Worm (Caenorhabditis elegans): ENCODE measurements around the gene ZK616.65.

Gene ZK616.65

ce11 chrIV:5411641-5412337, 769 bp upstream of the ZK616.65 start, which contains the start of gene ZK616.8:
Gene ZK616.8, minus strand, starts transcription at chrIV:5412193.
- TF ChIP-seq nhr-25 (tag; optimal IDR thresholded peaks at IDR 0.05) = no peak

ce11 chrIV:5409112-5409511, 1.9 kb downstream of the ZK616.65 start:
- TF ChIP-seq unc-39 (tag; optimal IDR thresholded peaks at IDR 0.05) (no peak), nhr-11 (tag; optimal IDR thresholded peaks at IDR 0.05) (no peak), F13H6.1 (tag; optimal IDR thresholded peaks at IDR 0.05) (no peak), ztf-1 (GFP tag; conservative IDR thresholded peaks at IDR 0.05) (no peak), nhr-12 (tag; optimal IDR thresholded peaks at IDR 0.05) (no peak), lsy-2 (tag; optimal IDR thresholded peaks at IDR 0.05) (no peak), aly-2 (tag; optimal IDR thresholded peaks at IDR 0.05) (no peak), elt-3 (tag; optimal IDR thresholded peaks at IDR 0.05) (no peak), ztf-4 (tag; optimal IDR thresholded peaks at IDR 0.05) (no peak), lin-39 (tag; optimal IDR thresholded peaks at IDR 0.05) (no peak)

DNA sequence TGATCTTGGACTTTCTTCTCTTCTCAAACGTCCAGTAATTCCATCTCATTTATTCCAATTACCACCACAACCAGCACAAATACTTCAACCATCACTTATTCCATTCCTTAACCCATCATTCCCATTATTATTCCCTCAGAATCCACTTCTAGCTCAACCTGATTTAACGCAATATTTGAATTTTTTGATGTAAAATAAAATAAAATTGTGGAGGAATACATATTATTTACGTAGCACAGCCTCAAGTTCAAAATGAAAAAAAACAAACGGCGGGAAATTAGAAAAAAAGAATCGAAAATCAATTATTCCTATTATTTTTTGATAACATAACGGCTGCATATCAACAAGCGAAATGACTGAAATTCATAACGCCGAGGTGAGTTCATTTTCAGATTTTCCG, 5.7 kb downstream of the ZK616.65 start, which contains the start of gene ZK616.61:
Gene ZK616.61, plus strand, starts transcription at position 301 of the 400 bp plus-strand sequence.
- TF ChIP-seq lin-13 (GFP tag; optimal IDR thresholded peaks at IDR 0.05) (no peak), nhr-10 (tag; optimal IDR thresholded peaks at IDR 0.05) (no peak), nhr-12 (tag; optimal IDR thresholded peaks at IDR 0.05) (no peak), sma-9 (GFP tag; optimal IDR thresholded peaks at IDR 0.05) (no peak), sma-9 (tag; optimal IDR thresholded peaks at IDR 0.05) (no peak), ZK546.5 (tag; optimal IDR thresholded peaks at IDR 0.05) (no peak), skn-1 (tag; optimal IDR thresholded peaks at IDR 0.05) (no peak), nhr-23 (tag; optimal IDR thresholded peaks at IDR 0.05) (no peak), nhr-77 (tag; optimal IDR thresholded peaks at IDR 0.05) (no peak), R02D3.7 (tag; optimal IDR thresholded peaks at IDR 0.05) (no peak), Y55F3AM.14 (GFP tag; optimal IDR thresholded peaks at IDR 0.05) (no peak)

DNA sequence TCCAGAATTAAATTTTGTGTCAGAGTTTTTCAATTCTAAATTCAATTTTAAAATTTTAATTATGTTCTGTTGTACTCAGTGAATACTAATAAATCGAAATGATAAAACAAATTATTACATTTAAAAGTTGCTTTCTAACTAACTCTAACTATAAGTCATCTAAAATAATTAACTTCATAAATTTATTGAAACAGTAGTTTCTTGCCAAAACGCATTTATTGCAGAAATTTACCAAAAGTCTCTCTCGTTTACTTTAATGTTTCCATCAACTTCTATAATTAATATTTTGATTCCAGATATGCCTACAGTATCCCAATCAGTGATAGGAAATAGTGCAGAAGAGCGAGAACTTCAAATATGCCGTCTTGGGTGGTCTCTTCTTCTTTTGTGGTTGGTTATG, 10.4 kb downstream of the ZK616.65 start, which contains the start of gene ZK616.1:
Gene ZK616.1, plus strand, starts transcription at position 301 of the 400 bp plus-strand sequence.
- TF ChIP-seq nhr-25 (tag; optimal IDR thresholded peaks at IDR 0.05) (no peak), sma-9 (GFP tag; optimal IDR thresholded peaks at IDR 0.05) (no peak), sma-9 (tag; optimal IDR thresholded peaks at IDR 0.05) (no peak), lin-39 (tag; optimal IDR thresholded peaks at IDR 0.05) (no peak), crh-2 (tag; optimal IDR thresholded peaks at IDR 0.05) (no peak), elt-3 (tag; optimal IDR thresholded peaks at IDR 0.05) (no peak), lin-11 (tag; optimal IDR thresholded peaks at IDR 0.05) (no peak), nhr-237 (tag; optimal IDR thresholded peaks at IDR 0.05) (no peak), mbf-1 (tag; optimal IDR thresholded peaks at IDR 0.05) (no peak), ztf-11 (tag; optimal IDR thresholded peaks at IDR 0.05) (no peak), mdl-1 (tag; optimal IDR thresholded peaks at IDR 0.05) (no peak), aly-2 (tag; optimal IDR thresholded peaks at IDR 0.05) (no peak), F13H6.1 (tag; optimal IDR thresholded peaks at IDR 0.05) (no peak), ceh-82 (tag; optimal IDR thresholded peaks at IDR 0.05) (no peak), nhr-6 (tag; optimal IDR thresholded peaks at IDR 0.05) (no peak), ztf-4 (tag; optimal IDR thresholded peaks at IDR 0.05) (no peak), unc-55 (GFP tag; optimal IDR thresholded peaks at IDR 0.05) (no peak), nhr-11 (tag; optimal IDR thresholded peaks at IDR 0.05) (no peak), peb-1 (tag; optimal IDR thresholded peaks at IDR 0.05) (no peak), gmeb-1 (tag; optimal IDR thresholded peaks at IDR 0.05) (no peak), Y55F3AM.14 (GFP tag; optimal IDR thresholded peaks at IDR 0.05) (no peak)

- TF ChIP-seq R02D3.7 (tag; optimal IDR thresholded peaks at IDR 0.05) (no peak), F13H6.1 (tag; optimal IDR thresholded peaks at IDR 0.05) (no peak), nhr-12 (tag; optimal IDR thresholded peaks at IDR 0.05) (no peak), gmeb-1 (tag; optimal IDR thresholded peaks at IDR 0.05) (no peak), nhr-11 (tag; optimal IDR thresholded peaks at IDR 0.05) (no peak), lsy-2 (tag; optimal IDR thresholded peaks at IDR 0.05) (no peak), Y55F3AM.14 (GFP tag; optimal IDR thresholded peaks at IDR 0.05) (no peak), C34F6.9 (tag; optimal IDR thresholded peaks at IDR 0.05) (no peak), snpc-4 (tag; optimal IDR thresholded peaks at IDR 0.05) (no peak), elt-3 (tag; optimal IDR thresholded peaks at IDR 0.05) (no peak), sem-4 (tag; optimal IDR thresholded peaks at IDR 0.05) (no peak), aly-2 (tag; optimal IDR thresholded peaks at IDR 0.05) (no peak), crh-2 (tag; optimal IDR thresholded peaks at IDR 0.05) (no peak), skn-1 (tag; optimal IDR thresholded peaks at IDR 0.05) (no peak), ceh-16 (tag; optimal IDR thresholded peaks at IDR 0.05) (no peak), dmd-4 (tag; optimal IDR thresholded peaks at IDR 0.05) (no peak), unc-55 (GFP tag; optimal IDR thresholded peaks at IDR 0.05) (no peak), nhr-23 (tag; optimal IDR thresholded peaks at IDR 0.05) (no peak), lin-13 (GFP tag; optimal IDR thresholded peaks at IDR 0.05) (no peak)
Measured at ce11 chrIV:5397539-5397938, 13.5 kb downstream of the ZK616.65 start, which contains the start of gene ZK616.2. Gene ZK616.2, plus strand, starts transcription at chrIV:5397839.
